Worm (Caenorhabditis elegans) whole organism, L2 larva: ENCODE measurements around the gene tdo-2.

ENCODE experiments used
- ceh-82 ChIP-seq: fragments of 150-350 bp; optimal IDR thresholded peaks from 2 replicates; lab custom pipeline; 2014; ENCODE audit warnings: missing biosample characterization, missing genetic modification characterization
- egl-27 ChIP-seq: sonication (generic microtip); optimal IDR thresholded peaks from 3 replicates; lab custom pipeline; 2017; ENCODE audit warnings: missing biosample characterization, missing genetic modification reagents, missing genetic modification characterization
- elt-3 ChIP-seq: sonication (generic microtip); optimal IDR thresholded peaks from 2 replicates; lab custom pipeline; 2017; ENCODE audit warnings: missing biosample characterization, missing genetic modification characterization
- fos-1 ChIP-seq: fragments of 150-350 bp; optimal IDR thresholded peaks from 2 replicates; lab custom pipeline; 2014; ENCODE audit warnings: missing biosample characterization, missing genetic modification characterization
- nhr-12 ChIP-seq: fragments of 150-350 bp; optimal IDR thresholded peaks from 2 replicates; lab custom pipeline; 2014; ENCODE audit warnings: missing biosample characterization, missing genetic modification characterization
- nhr-23 ChIP-seq: fragments of 150-350 bp; optimal IDR thresholded peaks from 2 replicates; lab custom pipeline; 2014; ENCODE audit warnings: missing biosample characterization, missing genetic modification reagents, missing genetic modification characterization
- skn-1 ChIP-seq: sonication (generic microtip); optimal IDR thresholded peaks from 2 replicates; lab custom pipeline; 2017; ENCODE audit warnings: missing biosample characterization, missing genetic modification characterization
- unc-39 ChIP-seq: fragments of 150-350 bp; optimal IDR thresholded peaks from 2 replicates; lab custom pipeline; 2014; ENCODE audit warnings: missing biosample characterization, missing genetic modification characterization

- no peak for TF ChIP-seq fos-1 (tag; lab: Kevin White, UChicago)
- TF ChIP-seq nhr-12 (tag; lab: Kevin White, UChicago) = no peak
- TF ChIP-seq skn-1 (tag; lab: Kevin White, UChicago) = no peak
- no peak for TF ChIP-seq elt-3 (tag; lab: Kevin White, UChicago)
- no peak for TF ChIP-seq ceh-82 (tag; lab: Kevin White, UChicago)
- TF ChIP-seq egl-27 (tag; lab: Kevin White, UChicago) = no peak
- TF ChIP-seq nhr-23 = no peak
- no peak for TF ChIP-seq unc-39 (tag; lab: Kevin White, UChicago)
Measured at ce11 chrIII:5882284-5882683, 37.5 kb downstream of the tdo-2 start.
